Worm (Caenorhabditis elegans): Measurements from ENCODE around the gene B0432.14.

DNA sequence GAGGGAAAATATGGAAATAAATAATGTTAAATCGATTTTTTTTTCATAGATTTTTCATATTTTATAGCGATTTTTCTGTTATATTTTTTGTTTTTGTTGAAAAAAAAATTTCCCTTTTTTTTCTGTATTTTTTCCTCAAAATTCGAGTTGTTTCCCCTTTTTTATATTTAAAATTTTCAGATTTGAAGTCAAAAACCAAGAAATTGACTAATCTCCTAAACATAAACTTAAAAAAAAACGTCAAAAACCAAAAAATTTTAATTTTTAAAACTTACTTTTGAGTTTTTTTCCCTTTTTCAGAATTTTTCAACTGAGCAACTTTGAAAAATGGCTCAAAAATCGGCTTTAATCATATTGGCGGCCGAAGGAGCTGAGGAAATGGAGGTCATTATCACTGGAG lies 26.1 kb downstream of the B0432.14 start, which contains the start of gene djr-1.1:
- no peak for TF ChIP-seq ref-1 (GFP tag; conservative IDR thresholded peaks at IDR 0.05)
- TF ChIP-seq tab-1 (GFP tag; IDR thresholded peaks at IDR 0.05) = no peak
- TF ChIP-seq med-1 (GFP tag; optimal IDR thresholded peaks at IDR 0.05; ENCODE audit: insufficient read depth) = no peak
- TF ChIP-seq ztf-29 (GFP tag; IDR thresholded peaks at IDR 0.05) = no peak
- TF ChIP-seq flt-1 (GFP tag; IDR thresholded peaks at IDR 0.05) = no peak
- no peak for TF ChIP-seq T22C8.4 (GFP tag; IDR thresholded peaks at IDR 0.05)
